Worm (Caenorhabditis elegans): ENCODE data around the gene gst-40.
"Not testable (repeated sequence)": the region's sequence is repeated elsewhere in the genome, so short reads cannot be mapped to it uniquely, and the experiment has no call there.

The gst-40 gene

DNA sequence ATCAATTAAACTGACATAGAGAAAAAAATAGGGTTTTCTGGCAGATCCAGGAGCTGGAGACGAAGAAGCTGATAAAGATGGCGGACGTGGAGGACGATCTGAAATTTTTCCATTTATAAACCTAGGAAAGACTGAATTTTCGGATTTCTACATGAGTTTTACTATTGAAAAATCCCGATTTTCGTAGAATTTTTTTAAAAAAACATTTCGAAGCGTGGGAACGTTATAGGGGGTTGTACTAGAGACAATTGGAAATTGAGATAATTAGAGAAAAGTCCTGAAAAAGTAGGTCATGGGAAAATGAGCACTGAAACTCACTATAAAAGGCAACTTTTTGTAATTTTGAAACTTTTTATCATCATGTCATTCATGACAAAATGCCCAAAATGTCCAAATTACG, 10.8 kb downstream of the gst-40 start, which contains the start of gene F56B3.9:
F56B3.9 (plus strand) TSS at position 301 of the 400 bp plus-strand sequence.
- not testable (repeated sequence) for TF ChIP-seq med-1 (GFP tag; optimal IDR thresholded peaks at IDR 0.05; ENCODE audit: insufficient read depth); ztf-23 (GFP tag; IDR thresholded peaks at IDR 0.05); tab-1 (GFP tag; IDR thresholded peaks at IDR 0.05)

DNA sequence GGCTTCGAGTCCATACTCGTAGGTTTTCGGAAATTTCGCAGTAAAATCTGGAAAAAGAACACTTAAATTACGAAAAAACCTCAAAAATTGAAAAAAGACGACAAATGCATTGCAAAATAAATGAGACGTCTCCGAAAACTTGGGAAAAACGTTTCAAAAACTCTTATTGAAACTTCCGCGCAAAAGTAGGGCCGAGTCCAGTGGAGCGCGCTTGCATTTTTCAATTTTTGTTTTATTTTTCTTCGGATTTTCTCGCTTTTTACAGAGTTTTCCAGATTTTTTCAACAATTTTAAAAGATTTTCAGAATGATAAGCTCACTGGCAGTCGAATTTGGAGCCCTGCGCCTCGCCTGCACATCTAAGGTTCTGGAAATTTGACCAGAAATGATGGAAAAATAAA, 12.6 kb downstream of the gst-40 start, which contains the start of gene mrpl-2:
mrpl-2 (plus strand) TSS at position 307 of the 400 bp plus-strand sequence.
- TF ChIP-seq klf-2 (GFP tag; conservative IDR thresholded peaks at IDR 0.05) (no peak), ref-1 (GFP tag; conservative IDR thresholded peaks at IDR 0.05) (no peak), flt-1 (GFP tag; IDR thresholded peaks at IDR 0.05) (no peak), med-1 (GFP tag; optimal IDR thresholded peaks at IDR 0.05; ENCODE audit: insufficient read depth) (no peak), ztf-29 (GFP tag; IDR thresholded peaks at IDR 0.05) (no peak), T22C8.4 (GFP tag; IDR thresholded peaks at IDR 0.05) (no peak), ztf-23 (GFP tag; IDR thresholded peaks at IDR 0.05) (no peak), tab-1 (GFP tag; IDR thresholded peaks at IDR 0.05) (no peak), cog-1 (tag; optimal IDR thresholded peaks at IDR 0.05) (no peak)

DNA sequence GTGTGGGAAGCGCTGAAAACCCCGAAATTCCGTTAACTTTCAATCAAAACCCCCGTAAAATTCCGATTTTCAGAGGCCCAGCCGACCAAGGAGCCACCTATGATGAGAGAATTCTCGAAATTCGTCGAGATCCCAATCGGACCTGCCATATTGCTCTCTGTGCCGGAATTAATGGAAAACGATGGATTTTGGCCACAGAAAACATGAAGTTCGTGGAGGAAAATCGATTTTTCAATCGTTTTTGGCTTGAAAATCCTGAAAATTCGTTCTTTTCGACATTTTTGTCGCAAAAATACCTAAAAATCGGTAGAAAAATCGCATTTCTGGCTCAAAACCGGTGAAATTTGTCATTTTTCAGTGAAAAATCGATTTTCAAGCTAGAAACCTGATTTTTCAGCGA, 13.3 kb downstream of the gst-40 start:
- no peak for TF ChIP-seq klf-2 (GFP tag; conservative IDR thresholded peaks at IDR 0.05)
- TF ChIP-seq cog-1 (tag; optimal IDR thresholded peaks at IDR 0.05): no peak
- no peak for TF ChIP-seq tab-1 (GFP tag; IDR thresholded peaks at IDR 0.05)
- no peak for TF ChIP-seq ref-1 (GFP tag; conservative IDR thresholded peaks at IDR 0.05)
- no peak for TF ChIP-seq flt-1 (GFP tag; IDR thresholded peaks at IDR 0.05)
- TF ChIP-seq T22C8.4 (GFP tag; IDR thresholded peaks at IDR 0.05): no peak
- no peak for TF ChIP-seq med-1 (GFP tag; optimal IDR thresholded peaks at IDR 0.05; ENCODE audit: insufficient read depth)
- no peak for TF ChIP-seq ztf-29 (GFP tag; IDR thresholded peaks at IDR 0.05)
- TF ChIP-seq ztf-23 (GFP tag; IDR thresholded peaks at IDR 0.05): no peak

DNA sequence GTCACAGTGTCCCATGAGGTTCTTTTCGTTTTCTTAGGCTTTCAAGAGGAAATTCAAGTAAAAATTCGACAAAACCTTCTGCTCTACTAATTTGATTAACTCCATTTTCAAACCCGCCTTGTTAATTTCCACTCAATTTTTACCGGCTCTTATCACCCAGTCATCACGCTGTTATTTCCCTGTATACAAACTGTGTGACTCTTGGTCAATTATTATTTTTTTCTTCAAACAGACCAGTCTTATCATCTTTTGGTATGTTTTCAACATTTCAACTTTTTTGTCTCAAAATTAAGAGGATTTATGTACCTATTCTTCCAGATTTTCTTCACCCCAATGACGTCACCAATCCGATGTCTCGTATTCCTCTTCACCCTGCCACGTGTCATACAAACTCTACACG, 18.2 kb downstream of the gst-40 start, which contains the start of gene ugt-52:
ugt-52 (plus strand) TSS at position 301 of the 400 bp plus-strand sequence.
- no peak for TF ChIP-seq T22C8.4 (GFP tag; IDR thresholded peaks at IDR 0.05)
- TF ChIP-seq flt-1 (GFP tag; IDR thresholded peaks at IDR 0.05): no peak
- TF ChIP-seq ztf-29 (GFP tag; IDR thresholded peaks at IDR 0.05): no peak
- TF ChIP-seq ztf-23 (GFP tag; IDR thresholded peaks at IDR 0.05): no peak
- no peak for TF ChIP-seq med-1 (GFP tag; optimal IDR thresholded peaks at IDR 0.05; ENCODE audit: insufficient read depth)

DNA sequence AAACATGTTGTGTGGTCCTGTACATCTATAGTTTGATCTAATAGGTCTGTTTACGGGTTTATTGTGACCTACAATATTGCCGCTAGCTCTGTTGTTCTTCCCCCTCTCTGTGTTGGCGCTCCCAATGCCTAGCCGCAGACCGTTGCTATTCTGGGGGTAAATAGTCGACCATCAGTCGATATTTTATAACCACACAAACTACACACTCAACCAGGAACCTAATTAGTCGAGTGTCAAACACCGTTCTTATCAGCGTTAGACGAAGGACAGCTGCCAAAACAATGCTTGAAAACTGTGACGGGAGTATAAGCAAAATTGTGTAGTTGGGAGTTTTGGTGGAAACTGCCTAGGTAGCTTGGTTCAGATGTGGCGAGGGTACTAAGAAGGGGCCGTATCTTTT, 22.1 kb downstream of the gst-40 start:
- TF ChIP-seq cog-1 (tag; optimal IDR thresholded peaks at IDR 0.05) (no peak), ref-1 (GFP tag; conservative IDR thresholded peaks at IDR 0.05) (no peak), ztf-23 (GFP tag; IDR thresholded peaks at IDR 0.05) (no peak), tab-1 (GFP tag; IDR thresholded peaks at IDR 0.05) (no peak), klf-2 (GFP tag; conservative IDR thresholded peaks at IDR 0.05) (no peak), med-1 (GFP tag; optimal IDR thresholded peaks at IDR 0.05; ENCODE audit: insufficient read depth) (no peak), T22C8.4 (GFP tag; IDR thresholded peaks at IDR 0.05) (no peak), flt-1 (GFP tag; IDR thresholded peaks at IDR 0.05) (no peak), ztf-29 (GFP tag; IDR thresholded peaks at IDR 0.05) (no peak)

DNA sequence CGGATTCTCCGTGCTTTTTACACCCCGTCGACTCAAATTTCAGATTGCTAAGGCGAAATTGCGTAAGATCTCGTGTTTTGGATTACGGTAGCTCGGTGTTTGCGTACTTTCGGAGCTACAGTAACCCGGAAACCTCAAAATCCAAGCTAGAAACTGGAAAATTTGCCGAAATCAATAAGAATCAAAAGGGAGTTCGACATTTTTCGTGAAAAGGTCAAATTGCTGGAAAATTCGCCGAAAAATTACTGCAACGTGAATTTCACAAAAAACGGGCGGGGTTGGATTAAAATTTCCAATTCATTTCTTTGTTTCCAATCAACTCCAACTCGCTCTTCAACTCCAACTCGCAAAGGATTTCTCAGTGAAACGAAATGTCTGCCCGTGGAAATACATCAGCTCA, 27.5 kb downstream of the gst-40 start, which contains the start of gene F56B3.6:
F56B3.6 (plus strand) TSS at position 301 of the 400 bp plus-strand sequence.
- TF ChIP-seq flt-1 (GFP tag; IDR thresholded peaks at IDR 0.05) (no peak), med-1 (GFP tag; optimal IDR thresholded peaks at IDR 0.05; ENCODE audit: insufficient read depth) (no peak), ref-1 (GFP tag; conservative IDR thresholded peaks at IDR 0.05) (no peak), klf-2 (GFP tag; conservative IDR thresholded peaks at IDR 0.05) (no peak), tab-1 (GFP tag; IDR thresholded peaks at IDR 0.05) (no peak), T22C8.4 (GFP tag; IDR thresholded peaks at IDR 0.05) (no peak), ztf-23 (GFP tag; IDR thresholded peaks at IDR 0.05) (no peak), cog-1 (tag; optimal IDR thresholded peaks at IDR 0.05) (no peak), ztf-29 (GFP tag; IDR thresholded peaks at IDR 0.05) (no peak)

DNA sequence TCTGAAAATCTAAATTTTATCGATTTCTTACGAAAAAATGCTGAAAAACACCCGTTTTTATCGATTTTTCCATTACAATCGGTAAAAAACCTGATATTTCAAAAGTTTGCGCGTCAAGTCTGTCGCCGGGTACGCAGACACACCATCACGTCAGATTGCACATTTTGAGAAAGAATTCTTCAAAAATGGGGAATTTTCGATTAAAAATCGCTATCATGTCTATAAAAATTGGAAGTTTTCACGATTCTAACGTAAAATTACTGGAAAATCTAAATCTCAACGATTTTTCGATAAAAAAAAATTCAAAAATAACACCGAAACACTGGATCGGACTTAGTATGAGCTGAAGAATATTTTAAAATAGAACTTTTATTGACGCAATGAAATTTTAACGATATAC, 34.0 kb downstream of the gst-40 start, which contains the start of gene F56B3.4:
F56B3.4 (minus strand) TSS at position 1 of the 400 bp plus-strand sequence.
- no peak for TF ChIP-seq cog-1 (tag; optimal IDR thresholded peaks at IDR 0.05)
- no peak for TF ChIP-seq tab-1 (GFP tag; IDR thresholded peaks at IDR 0.05)
- no peak for TF ChIP-seq T22C8.4 (GFP tag; IDR thresholded peaks at IDR 0.05)
- TF ChIP-seq ztf-23 (GFP tag; IDR thresholded peaks at IDR 0.05): no peak
- no peak for TF ChIP-seq med-1 (GFP tag; optimal IDR thresholded peaks at IDR 0.05; ENCODE audit: insufficient read depth)
- TF ChIP-seq ref-1 (GFP tag; conservative IDR thresholded peaks at IDR 0.05): no peak
- TF ChIP-seq ztf-29 (GFP tag; IDR thresholded peaks at IDR 0.05): no peak
- no peak for TF ChIP-seq klf-2 (GFP tag; conservative IDR thresholded peaks at IDR 0.05)
- TF ChIP-seq flt-1 (GFP tag; IDR thresholded peaks at IDR 0.05): no peak

DNA sequence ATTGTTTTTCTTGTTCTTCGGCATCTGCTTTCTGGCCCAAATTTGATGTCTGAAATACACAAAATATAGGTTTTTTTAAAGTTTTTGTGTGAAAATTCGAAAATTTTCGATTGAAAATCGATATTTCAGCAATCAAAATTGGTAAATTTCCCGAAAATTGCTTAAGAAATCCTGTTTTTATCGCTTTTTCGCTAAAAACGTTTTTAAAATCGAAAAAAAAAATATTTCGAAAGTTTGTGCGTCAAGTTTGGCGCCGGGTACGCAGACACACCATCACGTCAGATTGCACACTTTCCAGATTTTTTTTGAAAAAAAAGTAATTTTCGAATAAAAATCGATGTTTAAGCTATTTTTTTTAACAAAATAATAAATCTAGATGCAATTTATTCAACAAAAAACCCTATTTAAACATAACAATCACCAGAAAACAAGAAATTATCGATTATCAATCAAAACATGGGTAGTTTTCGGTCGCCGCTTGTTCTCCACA, 35.1 kb downstream of the gst-40 start, which contains the start of gene skr-18:
skr-18 (minus strand) TSS at position 51 of the 490 bp plus-strand sequence.
- TF ChIP-seq klf-2 (GFP tag; conservative IDR thresholded peaks at IDR 0.05) (no peak), T22C8.4 (GFP tag; IDR thresholded peaks at IDR 0.05) (no peak), ref-1 (GFP tag; conservative IDR thresholded peaks at IDR 0.05) (no peak), ztf-23 (GFP tag; IDR thresholded peaks at IDR 0.05) (no peak), tab-1 (GFP tag; IDR thresholded peaks at IDR 0.05) (no peak), med-1 (GFP tag; optimal IDR thresholded peaks at IDR 0.05; ENCODE audit: insufficient read depth) (no peak), cog-1 (tag; optimal IDR thresholded peaks at IDR 0.05) (no peak), ztf-29 (GFP tag; IDR thresholded peaks at IDR 0.05) (no peak), flt-1 (GFP tag; IDR thresholded peaks at IDR 0.05) (no peak)

DNA sequence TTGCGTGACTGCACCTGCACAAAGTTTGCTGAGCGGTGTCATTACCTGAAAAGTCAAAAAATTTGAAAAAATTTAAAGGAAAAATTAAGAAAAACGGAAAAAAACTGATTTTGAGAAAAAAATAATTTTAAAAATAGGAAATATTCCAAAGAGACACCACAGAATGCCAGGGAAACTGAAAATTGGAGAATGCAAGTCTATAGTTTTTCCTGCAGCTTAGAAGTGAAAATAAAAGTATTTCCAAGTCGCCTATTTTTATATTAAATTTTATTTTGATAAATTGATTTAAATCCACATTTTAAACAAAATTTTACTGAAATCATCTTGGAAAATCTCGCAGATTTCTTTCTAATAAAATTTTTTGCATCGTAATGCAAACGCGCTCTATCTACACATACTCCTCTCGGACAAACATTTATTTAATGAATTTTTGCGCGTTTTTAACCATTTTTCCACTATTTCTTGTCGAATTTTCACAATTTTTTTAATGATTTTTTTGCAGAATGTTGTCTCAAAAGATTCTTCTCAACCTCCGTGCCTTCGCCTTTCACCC, 36.3 kb downstream of the gst-40 start, which contains the start of the genes F56B3.11 and ech-5:
F56B3.11 (minus strand) TSS at position 51 of the 553 bp plus-strand sequence.
ech-5 (plus strand) TSS at position 503 of the 553 bp plus-strand sequence.
- TF ChIP-seq ztf-23 (GFP tag; IDR thresholded peaks at IDR 0.05) (peak; percentile 79), tab-1 (GFP tag; IDR thresholded peaks at IDR 0.05) (no peak), cog-1 (tag; optimal IDR thresholded peaks at IDR 0.05) (peak; percentile 87), klf-2 (GFP tag; conservative IDR thresholded peaks at IDR 0.05) (peak; percentile 81), flt-1 (GFP tag; IDR thresholded peaks at IDR 0.05) (peak; percentile 44; the same call in 1 of the 2 replicates), T22C8.4 (GFP tag; IDR thresholded peaks at IDR 0.05) (no peak)

All from whole organism, midembryonic.